Fruit fly (Drosophila melanogaster) whole organism, embryonic: ENCODE data around the gene CG13658.
A peak's percentile ranks its signal among the peaks of the same experiment; 100 is the strongest.

Source experiments
- Adf1 ChIP-seq: fragments of 200-800 bp; sonication (Bioruptor generic); IDR thresholded peaks from 2 replicates; pipeline ENCODE4 v1.3.6; 2022; ENCODE audit warnings: missing biosample characterization, missing genetic modification characterization
- Bteb2 ChIP-seq: fragments of 200-800 bp; sonication (Bioruptor generic); optimal IDR thresholded peaks from 2 replicates; lab custom pipeline; 2016; ENCODE audit warnings: missing biosample characterization, missing genetic modification characterization
- C15 ChIP-seq: fragments of 200-800 bp; sonication (Bioruptor generic); IDR thresholded peaks from 3 replicates; pipeline ENCODE4 v1.3.6; 2022; ENCODE audit warnings: missing biosample characterization, missing genetic modification characterization
- CG10267 ChIP-seq: fragments of 200-800 bp; sonication (Bioruptor generic); optimal IDR thresholded peaks from 2 replicates; lab custom pipeline; 2018; ENCODE audit warnings: missing biosample characterization, mild to moderate bottlenecking, missing genetic modification characterization, moderate library complexity
- CG12744 ChIP-seq: fragments of 200-800 bp; sonication (Bioruptor generic); optimal IDR thresholded peaks from 2 replicates; lab custom pipeline; 2016; ENCODE audit warnings: missing biosample characterization, missing genetic modification characterization
- CG12942 ChIP-seq: fragments of 200-800 bp; sonication (Bioruptor generic); optimal IDR thresholded peaks from 3 replicates; lab custom pipeline; 2016; ENCODE audit warnings: missing biosample characterization, missing genetic modification characterization
- CG15073 ChIP-seq: fragments of 200-800 bp; sonication (Bioruptor generic); optimal IDR thresholded peaks from 2 replicates; lab custom pipeline; 2016; ENCODE audit warnings: missing biosample characterization, missing genetic modification characterization
- CG17361 ChIP-seq: fragments of 200-800 bp; sonication (Bioruptor generic); IDR thresholded peaks from 3 replicates; pipeline ENCODE4 v1.3.6; 2022; ENCODE audit warnings: missing biosample characterization, missing genetic modification characterization
- CG17912 ChIP-seq: fragments of 200-800 bp; sonication (Bioruptor generic); optimal IDR thresholded peaks from 2 replicates; lab custom pipeline; 2018; ENCODE audit warnings: missing biosample characterization, mild to moderate bottlenecking, missing genetic modification characterization
- CG18599 ChIP-seq: fragments of 200-800 bp; sonication (Bioruptor generic); optimal IDR thresholded peaks from 3 replicates; lab custom pipeline; 2017; ENCODE audit warnings: missing biosample characterization, missing genetic modification characterization, mild to moderate bottlenecking, moderate library complexity, missing genetic modification reagents
- CG2875 ChIP-seq: fragments of 200-800 bp; sonication (Bioruptor generic); optimal IDR thresholded peaks from 2 replicates; lab custom pipeline; 2017; ENCODE audit warnings: missing biosample characterization, mild to moderate bottlenecking, missing genetic modification characterization, missing genetic modification reagents
- CG30403 ChIP-seq: fragments of 200-800 bp; sonication (Bioruptor generic); optimal IDR thresholded peaks from 3 replicates; lab custom pipeline; 2016; ENCODE audit warnings: missing biosample characterization, missing genetic modification characterization
- CG31365 ChIP-seq: fragments of 200-800 bp; sonication (Bioruptor generic); optimal IDR thresholded peaks from 2 replicates; lab custom pipeline; 2018; ENCODE audit warnings: missing biosample characterization, mild to moderate bottlenecking, missing genetic modification characterization
- CG3995 ChIP-seq: fragments of 200-800 bp; sonication (Bioruptor generic); optimal IDR thresholded peaks from 3 replicates; lab custom pipeline; 2016; ENCODE audit warnings: missing biosample characterization, missing genetic modification characterization
- CG4617 ChIP-seq: fragments of 200-800 bp; sonication (Bioruptor generic); optimal IDR thresholded peaks from 3 replicates; lab custom pipeline; 2016; ENCODE audit warnings: missing biosample characterization, missing genetic modification characterization, borderline replicate concordance
- CG5953 ChIP-seq: fragments of 200-800 bp; sonication (Bioruptor generic); IDR thresholded peaks from 2 replicates; pipeline ENCODE4 v1.3.6; 2022; ENCODE audit warnings: missing biosample characterization, missing genetic modification characterization
- CG6272 ChIP-seq: fragments of 200-800 bp; sonication (Bioruptor generic); IDR thresholded peaks from 2 replicates; pipeline ENCODE4 v1.3.6; 2022; ENCODE audit warnings: missing biosample characterization, missing genetic modification characterization
- CG6689 ChIP-seq: fragments of 200-800 bp; sonication (Bioruptor generic); IDR thresholded peaks from 2 replicates; pipeline ENCODE4 v1.3.6; 2022; ENCODE audit warnings: missing biosample characterization, missing genetic modification characterization
- CG6813 ChIP-seq: fragments of 200-800 bp; sonication (Bioruptor generic); optimal IDR thresholded peaks from 2 replicates; lab custom pipeline; 2017; ENCODE audit warnings: missing biosample characterization, missing genetic modification characterization, mild to moderate bottlenecking, moderate library complexity, missing genetic modification reagents
- CG6854 ChIP-seq: fragments of 200-800 bp; sonication (Bioruptor generic); optimal IDR thresholded peaks from 3 replicates; lab custom pipeline; 2017; ENCODE audit warnings: missing biosample characterization, mild to moderate bottlenecking, missing genetic modification characterization
- CG8924 ChIP-seq: fragments of 200-800 bp; optimal IDR thresholded peaks from 3 replicates; lab custom pipeline; 2019; ENCODE audit warnings: missing biosample characterization, mild to moderate bottlenecking, missing genetic modification characterization, moderate library complexity
- CHES-1-like ChIP-seq: fragments of 200-800 bp; sonication (Bioruptor generic); optimal IDR thresholded peaks from 2 replicates; lab custom pipeline; 2016; ENCODE audit warnings: missing biosample characterization, missing genetic modification characterization
- Dbx ChIP-seq: fragments of 200-800 bp; sonication (Bioruptor generic); IDR thresholded peaks from 3 replicates; pipeline ENCODE4 v1.3.6; 2022; ENCODE audit warnings: missing biosample characterization, missing genetic modification characterization
- Ets65A ChIP-seq: fragments of 200-800 bp; sonication (Bioruptor generic); peaks from one replicate; lab custom pipeline; 2016; ENCODE audit warnings: missing biosample characterization, missing genetic modification characterization
- Fer1 ChIP-seq: fragments of 200-800 bp; sonication (Bioruptor generic); optimal IDR thresholded peaks from 2 replicates; lab custom pipeline; 2017; ENCODE audit warnings: missing biosample characterization, mild to moderate bottlenecking, missing genetic modification characterization
- HLH3B ChIP-seq: fragments of 200-800 bp; sonication (Bioruptor generic); IDR thresholded peaks from 2 replicates; pipeline ENCODE4 v1.3.6; 2022; ENCODE audit warnings: missing biosample characterization, missing genetic modification characterization
- Mes4 ChIP-seq: fragments of 200-800 bp; sonication (Bioruptor generic); optimal IDR thresholded peaks from 2 replicates; lab custom pipeline; 2016; ENCODE audit warnings: missing biosample characterization, missing genetic modification characterization
- NC2α ChIP-seq: fragments of 200-800 bp; sonication (Bioruptor generic); optimal IDR thresholded peaks from 2 replicates; lab custom pipeline; 2016; ENCODE audit warnings: missing biosample characterization, missing genetic modification characterization
- NFAT ChIP-seq: fragments of 200-800 bp; sonication (Bioruptor generic); IDR thresholded peaks from 2 replicates; pipeline ENCODE4 v1.3.6; 2022; ENCODE audit warnings: missing biosample characterization, missing genetic modification characterization
- Nf-YA ChIP-seq: fragments of 200-800 bp; sonication (Bioruptor generic); IDR thresholded peaks from 2 replicates; pipeline ENCODE4 v1.3.6; 2022; ENCODE audit warnings: missing biosample characterization, missing genetic modification characterization
- Nf-YC ChIP-seq: fragments of 200-800 bp; optimal IDR thresholded peaks from 3 replicates; lab custom pipeline; 2019; ENCODE audit warnings: missing biosample characterization, mild to moderate bottlenecking, missing genetic modification characterization, moderate library complexity
- Pdp1 ChIP-seq, 2 experiments: fragments of 200-800 bp; sonication (Bioruptor generic); optimal IDR thresholded peaks; 3 replicates each; lab custom pipeline; 2016; ENCODE audit warnings: missing biosample characterization in 2 of 2, missing genetic modification characterization in 2 of 2, mild to moderate bottlenecking in 1 of 2, moderate library complexity in 1 of 2
- Sin3A ChIP-seq: fragments of >200 bp; optimal IDR thresholded peaks from 2 replicates; lab custom pipeline; 2018
- ap ChIP-seq: fragments of 200-800 bp; sonication (Bioruptor generic); IDR thresholded peaks from 2 replicates; pipeline ENCODE4 v1.3.6; 2022; ENCODE audit warnings: missing biosample characterization, missing genetic modification characterization
- ara ChIP-seq: fragments of 200-800 bp; sonication (Bioruptor generic); IDR thresholded peaks from 2 replicates; pipeline ENCODE4 v1.3.6; 2022; ENCODE audit warnings: missing biosample characterization, missing genetic modification characterization
- ato ChIP-seq: fragments of 200-800 bp; sonication (Bioruptor generic); IDR thresholded peaks from 2 replicates; pipeline ENCODE4 v1.3.6; 2022; ENCODE audit warnings: missing biosample characterization, missing genetic modification characterization; ENCODE audit not compliant: partially characterized antibody
- bcd ChIP-seq: fragments of 200-800 bp; sonication (Bioruptor generic); optimal IDR thresholded peaks from 2 replicates; lab custom pipeline; 2017; ENCODE audit warnings: missing biosample characterization, mild to moderate bottlenecking, missing genetic modification characterization
- crol ChIP-seq: fragments of 200-800 bp; sonication (Bioruptor generic); IDR thresholded peaks from 2 replicates; pipeline ENCODE4 v1.3.6; 2022; ENCODE audit warnings: missing biosample characterization, missing genetic modification characterization
- cwo ChIP-seq: fragments of 200-800 bp; sonication (Bioruptor generic); optimal IDR thresholded peaks from 3 replicates; lab custom pipeline; 2017; ENCODE audit warnings: missing biosample characterization, missing genetic modification characterization, mild to moderate bottlenecking, moderate library complexity, missing genetic modification reagents
- dm ChIP-seq: fragments of 200-800 bp; sonication (Bioruptor generic); optimal IDR thresholded peaks from 3 replicates; lab custom pipeline; 2016; ENCODE audit warnings: missing biosample characterization, missing genetic modification characterization
- ftz-f1 ChIP-seq: fragments of 200-800 bp; sonication (Bioruptor generic); optimal IDR thresholded peaks from 2 replicates; lab custom pipeline; 2016; ENCODE audit warnings: missing biosample characterization, missing genetic modification characterization
- gcm ChIP-seq: fragments of 200-800 bp; sonication (Bioruptor generic); optimal IDR thresholded peaks from 2 replicates; lab custom pipeline; 2019; ENCODE audit warnings: missing biosample characterization, mild to moderate bottlenecking, missing genetic modification characterization, moderate library complexity
- gsb ChIP-seq: fragments of 200-800 bp; sonication (Bioruptor generic); IDR thresholded peaks from 2 replicates; pipeline ENCODE4 v1.3.6; 2022; ENCODE audit warnings: missing biosample characterization, missing genetic modification characterization
- ham ChIP-seq: fragments of 200-800 bp; sonication (Bioruptor generic); IDR thresholded peaks from 2 replicates; pipeline ENCODE4 v1.3.6; 2022; ENCODE audit warnings: missing biosample characterization, missing genetic modification characterization
- kah ChIP-seq: fragments of 200-800 bp; sonication (Bioruptor generic); optimal IDR thresholded peaks from 2 replicates; lab custom pipeline; 2018; ENCODE audit warnings: missing biosample characterization, mild to moderate bottlenecking, missing genetic modification characterization
- lbe ChIP-seq: fragments of 200-800 bp; sonication (Bioruptor generic); optimal IDR thresholded peaks from 2 replicates; lab custom pipeline; 2016; ENCODE audit warnings: missing biosample characterization, mild to moderate bottlenecking, missing genetic modification characterization
- lilli ChIP-seq: fragments of 200-800 bp; sonication (Bioruptor generic); optimal IDR thresholded peaks from 3 replicates; lab custom pipeline; 2016; ENCODE audit warnings: missing biosample characterization, missing genetic modification characterization
- mld ChIP-seq: fragments of 200-800 bp; sonication (Bioruptor generic); IDR thresholded peaks from 3 replicates; pipeline ENCODE4 v1.3.6; 2022; ENCODE audit warnings: missing biosample characterization, missing genetic modification characterization; ENCODE audit not compliant: partially characterized antibody
- onecut ChIP-seq: fragments of 200-800 bp; sonication (Bioruptor generic); IDR thresholded peaks from 2 replicates; pipeline ENCODE4 v1.3.6; 2022; ENCODE audit warnings: missing biosample characterization, missing genetic modification characterization
- tll ChIP-seq, 2 experiments: fragments of 200-800 bp in 1 of 2; fragments of >200 bp in 1 of 2; sonication (Bioruptor generic) in 1 of 2; optimal IDR thresholded peaks; 2 replicates each; lab custom pipeline; 2017 to 2019; ENCODE audit warnings: missing biosample characterization in 2 of 2, missing genetic modification characterization in 2 of 2, mild to moderate bottlenecking in 1 of 2, moderate library complexity in 1 of 2
- wor ChIP-seq: fragments of 200-800 bp; sonication (Bioruptor generic); IDR thresholded peaks from 2 replicates; pipeline ENCODE4 v1.3.6; 2022; ENCODE audit warnings: missing biosample characterization, missing genetic modification characterization

Gene CG13658

DNA sequence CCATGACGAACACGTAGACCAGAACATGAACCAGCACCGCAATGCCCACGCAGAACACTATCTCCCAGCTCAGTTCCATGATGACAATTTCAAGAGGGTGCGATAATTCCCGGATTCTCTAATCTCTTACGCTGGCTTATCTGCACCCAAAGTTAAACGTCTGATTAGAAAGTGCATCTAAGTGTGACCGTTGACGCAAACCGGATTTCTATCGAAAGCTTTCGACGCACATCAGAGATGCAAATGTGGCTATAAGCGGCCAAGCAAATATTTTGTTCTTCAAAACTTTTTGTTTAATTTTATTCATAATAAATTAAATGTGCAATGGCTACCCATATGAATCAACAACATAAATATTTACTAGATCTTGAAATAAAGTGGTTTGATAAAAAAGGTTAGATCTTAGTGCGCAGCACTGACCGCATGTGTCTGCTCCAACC lies 24.9 kb upstream of the CG13658 start, which contains the start of the genes Kdsr and CG11858 (continued):
- TF ChIP-seq ftz-f1 (GFP tag; lab: Kevin White, UChicago): peak; percentile 25
- no peak for TF ChIP-seq mld (GFP tag; lab: Robert Waterston, UW)
- no peak for TF ChIP-seq Mes4 (GFP tag; lab: Kevin White, UChicago)
- no peak for TF ChIP-seq crol
- peak; percentile 32; the same call in 1 of the 2 replicates for TF ChIP-seq CG6272 (GFP tag; lab: Robert Waterston, UW)
- TF ChIP-seq wor (GFP tag; lab: Robert Waterston, UW): peak; percentile 46; the same call in 1 of the 2 replicates
- TF ChIP-seq CG10267 (tag; lab: Kevin White, UChicago): peak; percentile 63
- no peak for TF ChIP-seq gsb (GFP tag; lab: Robert Waterston, UW)
- TF ChIP-seq tll (GFP tag; optimal IDR thresholded peaks at IDR 0.05; lab: Kevin White, UChicago): no peak
- TF ChIP-seq Fer1 (GFP tag; lab: Kevin White, UChicago): peak; percentile 77
- TF ChIP-seq dm (GFP tag; lab: Kevin White, UChicago): peak; percentile 74
- peak; percentile 63 to 70 for TF ChIP-seq Pdp1 (GFP tag; optimal IDR thresholded peaks at IDR 0.05; lab: Kevin White, UChicago)
- no peak for TF ChIP-seq CG2875 (GFP tag; lab: Kevin White, UChicago)
- no peak; the same call in 2 of the 3 replicates for TF ChIP-seq CG17361 (GFP tag; lab: Robert Waterston, UW)
- peak; percentile 12 for TF ChIP-seq cwo
- no peak for TF ChIP-seq CG6813 (GFP tag; lab: Kevin White, UChicago)
- peak; percentile 68 for TF ChIP-seq Bteb2
- no peak for TF ChIP-seq CG6854
- TF ChIP-seq onecut (GFP tag; lab: Robert Waterston, UW): no peak; the same call in 1 of the 2 replicates
- TF ChIP-seq CG12744 (GFP tag; lab: Kevin White, UChicago): peak; percentile 40
- no peak for TF ChIP-seq C15 (GFP tag; lab: Robert Waterston, UW)
- TF ChIP-seq ap (GFP tag; lab: Robert Waterston, UW): no peak
- peak; percentile 41 for TF ChIP-seq CHES-1-like (GFP tag; lab: Kevin White, UChicago)
- TF ChIP-seq CG4617 (GFP tag; lab: Kevin White, UChicago): peak; percentile 30
- TF ChIP-seq CG30403 (GFP tag; lab: Kevin White, UChicago): peak; percentile 82
- peak; percentile 39; the same call in 1 of the 2 replicates for TF ChIP-seq NFAT (GFP tag; lab: Robert Waterston, UW)
- peak; percentile 63 for TF ChIP-seq CG6689 (GFP tag; lab: Robert Waterston, UW)
- no peak for TF ChIP-seq bcd (GFP tag; lab: Kevin White, UChicago)
- peak; percentile 58 for TF ChIP-seq CG8924 (tag; lab: Kevin White, UChicago)
- peak; percentile 35; the same call in 1 of the 2 replicates for TF ChIP-seq CG5953
- no peak for TF ChIP-seq CG31365 (tag; lab: Kevin White, UChicago)
- peak; percentile 61; the same call in 1 of the 3 replicates for TF ChIP-seq Dbx (GFP tag; lab: Robert Waterston, UW)
- no peak for TF ChIP-seq ham (GFP tag; lab: Robert Waterston, UW)
- no peak for TF ChIP-seq CG15073 (GFP tag; lab: Kevin White, UChicago)
- TF ChIP-seq ato (GFP tag; lab: Robert Waterston, UW): no peak
- TF ChIP-seq Adf1 (GFP tag; lab: Robert Waterston, UW): peak; percentile 54
- peak; percentile 57; the same call in 1 of the 2 replicates for TF ChIP-seq ara (GFP tag; lab: Robert Waterston, UW)
- peak; percentile 21; the same call in 1 of the 2 replicates for TF ChIP-seq HLH3B (GFP tag; lab: Robert Waterston, UW)
- TF ChIP-seq Sin3A: peak; percentile 59
- TF ChIP-seq Nf-YC (tag; lab: Kevin White, UChicago): peak; percentile 60
- TF ChIP-seq lilli: peak; percentile 83
- TF ChIP-seq CG17912 (GFP tag; lab: Kevin White, UChicago): no peak
- TF ChIP-seq kah (GFP tag; lab: Kevin White, UChicago): peak; percentile 1
- no peak for TF ChIP-seq Nf-YA
- no peak for TF ChIP-seq gcm (GFP tag; lab: Kevin White, UChicago)
- no peak for TF ChIP-seq CG18599 (GFP tag; lab: Kevin White, UChicago)
- TF ChIP-seq CG12942 (GFP tag; lab: Kevin White, UChicago): peak; percentile 49
- no peak for TF ChIP-seq NC2α (GFP tag; lab: Kevin White, UChicago)
- TF ChIP-seq lbe: no peak
- TF ChIP-seq Ets65A (GFP tag; lab: Kevin White, UChicago): peak; percentile 94
- TF ChIP-seq CG3995 (GFP tag; lab: Kevin White, UChicago): peak; percentile 4
